Fruit fly (Drosophila melanogaster): ENCODE results near the gene Sdhaf3.

Gene Sdhaf3

dm6 chr3R:16442937-16443336 is 39.3 kb downstream of the Sdhaf3 start, which contains the start of the genes Ttc1 and CG14882 (continued):
- no peak for TF ChIP-seq Hr83 (GFP tag; optimal IDR thresholded peaks at IDR 0.05; ENCODE audit: poor library complexity, severe bottlenecking)
- TF ChIP-seq fru (GFP tag; optimal IDR thresholded peaks at IDR 0.05), result peak; percentile 93
- peak; percentile 77 for TF ChIP-seq HLH106 (tag; optimal IDR thresholded peaks at IDR 0.05)
- no peak for TF ChIP-seq CrebA (GFP tag; optimal IDR thresholded peaks at IDR 0.05; ENCODE audit: borderline replicate concordance)

dm6 chr3R:16441367-16441923 is 40.8 kb downstream of the Sdhaf3 start, which contains the start of gene ema:
TSS of gene ema (minus strand) at chr3R:16441661.
- peak; percentile 12 for TF ChIP-seq Sp1 (GFP tag; optimal IDR thresholded peaks at IDR 0.05)
- TF ChIP-seq Rel (GFP tag; optimal IDR thresholded peaks at IDR 0.05), result no peak
- peak; percentile 45 for TF ChIP-seq Rel (tag; optimal IDR thresholded peaks at IDR 0.05)
- peak; percentile 6 for TF ChIP-seq ey (GFP tag; optimal IDR thresholded peaks at IDR 0.05)
- TF ChIP-seq HLH106 (tag; optimal IDR thresholded peaks at IDR 0.05), result peak; percentile 37
- no peak for TF ChIP-seq Jra (GFP tag; optimal IDR thresholded peaks at IDR 0.05)
- peak; percentile 79 for TF ChIP-seq woc (GFP tag; optimal IDR thresholded peaks at IDR 0.05)
- TF ChIP-seq CG9705 (GFP tag; optimal IDR thresholded peaks at IDR 0.05), result peak; percentile 27
- TF ChIP-seq rgr (GFP tag; optimal IDR thresholded peaks at IDR 0.05), result peak; percentile 16
- TF ChIP-seq Hr83 (GFP tag; optimal IDR thresholded peaks at IDR 0.05; ENCODE audit: poor library complexity, severe bottlenecking), result peak; percentile 50
- peak; percentile 28 for TF ChIP-seq Myc (optimal IDR thresholded peaks at IDR 0.05)
- TF ChIP-seq Abd-B (GFP tag; optimal IDR thresholded peaks at IDR 0.05), result no peak
- TF ChIP-seq foxo (GFP tag; optimal IDR thresholded peaks at IDR 0.05), result peak in 1 of 2 experiments; percentile 36
- TF ChIP-seq brk (GFP tag; optimal IDR thresholded peaks at IDR 0.05), result no peak
- peak; percentile 9 for TF ChIP-seq sv (GFP tag; optimal IDR thresholded peaks at IDR 0.05)

dm6 chr3R:16436374-16437037 is 45.7 kb downstream of the Sdhaf3 start, which contains the start of gene mRpS33:
TSS of gene mRpS33 (minus strand) at chr3R:16436597.
- TF ChIP-seq Mio (GFP tag; optimal IDR thresholded peaks at IDR 0.05), result no peak
- TF ChIP-seq Vsx2 (GFP tag; optimal IDR thresholded peaks at IDR 0.05; ENCODE audit: partially characterized antibody), result no peak
- no peak for TF ChIP-seq CG32264 (GFP tag; optimal IDR thresholded peaks at IDR 0.05)
- no peak for TF ChIP-seq rgr (GFP tag; optimal IDR thresholded peaks at IDR 0.05)

- TF ChIP-seq Myc (optimal IDR thresholded peaks at IDR 0.05), result no peak
- no peak for TF ChIP-seq Mio (GFP tag; optimal IDR thresholded peaks at IDR 0.05)
- TF ChIP-seq dl (GFP tag; optimal IDR thresholded peaks at IDR 0.05; ENCODE audit: insufficient read depth in 1 of 2, partially characterized antibody in 2 of 2), result no peak
- TF ChIP-seq jim (GFP tag; optimal IDR thresholded peaks at IDR 0.05), result no peak
- TF ChIP-seq Rel (GFP tag; optimal IDR thresholded peaks at IDR 0.05), result no peak
- TF ChIP-seq Rel (tag; optimal IDR thresholded peaks at IDR 0.05), result no peak
- TF ChIP-seq tai (GFP tag; optimal IDR thresholded peaks at IDR 0.05), result no peak
- no peak for TF ChIP-seq N (GFP tag; optimal IDR thresholded peaks at IDR 0.05)
Observed at dm6 chr3R:16434599-16434998, 47.7 kb downstream of the Sdhaf3 start, which contains the start of gene CG14881. TSS of gene CG14881 (plus strand) at chr3R:16434899.

dm6 chr3R:16432665-16433065 is 49.6 kb downstream of the Sdhaf3 start, which contains the start of gene Fntb:
TSS of gene Fntb (plus strand) at chr3R:16432998.
- peak; percentile 57 for TF ChIP-seq CG9705 (GFP tag; optimal IDR thresholded peaks at IDR 0.05)
- TF ChIP-seq Dfd (GFP tag; optimal IDR thresholded peaks at IDR 0.05), result no peak
- no peak for TF ChIP-seq usp (GFP tag; optimal IDR thresholded peaks at IDR 0.05)
- no peak for TF ChIP-seq CG32264 (GFP tag; optimal IDR thresholded peaks at IDR 0.05)
- TF ChIP-seq ey (GFP tag; optimal IDR thresholded peaks at IDR 0.05), result peak; percentile 51
- peak; percentile 48 for TF ChIP-seq woc (GFP tag; optimal IDR thresholded peaks at IDR 0.05)
- peak; percentile 57 for TF ChIP-seq psq (GFP tag; optimal IDR thresholded peaks at IDR 0.05)
- no peak for TF ChIP-seq sage (GFP tag; optimal IDR thresholded peaks at IDR 0.05)
- TF ChIP-seq Hr78 (GFP tag; optimal IDR thresholded peaks at IDR 0.05), result no peak
- no peak for TF ChIP-seq tai (GFP tag; optimal IDR thresholded peaks at IDR 0.05)
- TF ChIP-seq Rel (GFP tag; optimal IDR thresholded peaks at IDR 0.05), result no peak
- TF ChIP-seq Rel (tag; optimal IDR thresholded peaks at IDR 0.05), result peak; percentile 76
- no peak for TF ChIP-seq CrebA (GFP tag; optimal IDR thresholded peaks at IDR 0.05; ENCODE audit: borderline replicate concordance)
- no peak for TF ChIP-seq Vsx2 (GFP tag; optimal IDR thresholded peaks at IDR 0.05; ENCODE audit: partially characterized antibody)
- TF ChIP-seq Myc (optimal IDR thresholded peaks at IDR 0.05), result no peak
- TF ChIP-seq jim (GFP tag; optimal IDR thresholded peaks at IDR 0.05), result no peak
- no peak for TF ChIP-seq lola (GFP tag; optimal IDR thresholded peaks at IDR 0.05)
- TF ChIP-seq dmrt93B (GFP tag; optimal IDR thresholded peaks at IDR 0.05), result no peak
- no peak for TF ChIP-seq GATAd (GFP tag; optimal IDR thresholded peaks at IDR 0.05)
- no peak for TF ChIP-seq dl (GFP tag; optimal IDR thresholded peaks at IDR 0.05; ENCODE audit: insufficient read depth in 1 of 2, partially characterized antibody in 2 of 2)
- TF ChIP-seq Dif (GFP tag; optimal IDR thresholded peaks at IDR 0.05; ENCODE audit: partially characterized antibody), result no peak
- TF ChIP-seq HLH106 (tag; optimal IDR thresholded peaks at IDR 0.05), result peak; percentile 77
- TF ChIP-seq N (GFP tag; optimal IDR thresholded peaks at IDR 0.05), result no peak
- TF ChIP-seq h (GFP tag; optimal IDR thresholded peaks at IDR 0.05), result no peak
- TF ChIP-seq Jra (GFP tag; optimal IDR thresholded peaks at IDR 0.05), result peak; percentile 51
- no peak for TF ChIP-seq pan (optimal IDR thresholded peaks at IDR 0.05)
- no peak for TF ChIP-seq Hr83 (GFP tag; optimal IDR thresholded peaks at IDR 0.05; ENCODE audit: poor library complexity, severe bottlenecking)
- TF ChIP-seq fru (GFP tag; optimal IDR thresholded peaks at IDR 0.05), result no peak
- peak; percentile 65 for TF ChIP-seq OdsH (GFP tag; optimal IDR thresholded peaks at IDR 0.05)
- TF ChIP-seq br (GFP tag; optimal IDR thresholded peaks at IDR 0.05), result peak; percentile 68
- TF ChIP-seq Sp1 (GFP tag; optimal IDR thresholded peaks at IDR 0.05), result peak; percentile 70
- TF ChIP-seq Mio (GFP tag; optimal IDR thresholded peaks at IDR 0.05), result no peak
- peak; percentile 15 for TF ChIP-seq sv (GFP tag; optimal IDR thresholded peaks at IDR 0.05)
